Fruit fly (Drosophila melanogaster): ENCODE measurements around the gene Ltn1.

DNA sequence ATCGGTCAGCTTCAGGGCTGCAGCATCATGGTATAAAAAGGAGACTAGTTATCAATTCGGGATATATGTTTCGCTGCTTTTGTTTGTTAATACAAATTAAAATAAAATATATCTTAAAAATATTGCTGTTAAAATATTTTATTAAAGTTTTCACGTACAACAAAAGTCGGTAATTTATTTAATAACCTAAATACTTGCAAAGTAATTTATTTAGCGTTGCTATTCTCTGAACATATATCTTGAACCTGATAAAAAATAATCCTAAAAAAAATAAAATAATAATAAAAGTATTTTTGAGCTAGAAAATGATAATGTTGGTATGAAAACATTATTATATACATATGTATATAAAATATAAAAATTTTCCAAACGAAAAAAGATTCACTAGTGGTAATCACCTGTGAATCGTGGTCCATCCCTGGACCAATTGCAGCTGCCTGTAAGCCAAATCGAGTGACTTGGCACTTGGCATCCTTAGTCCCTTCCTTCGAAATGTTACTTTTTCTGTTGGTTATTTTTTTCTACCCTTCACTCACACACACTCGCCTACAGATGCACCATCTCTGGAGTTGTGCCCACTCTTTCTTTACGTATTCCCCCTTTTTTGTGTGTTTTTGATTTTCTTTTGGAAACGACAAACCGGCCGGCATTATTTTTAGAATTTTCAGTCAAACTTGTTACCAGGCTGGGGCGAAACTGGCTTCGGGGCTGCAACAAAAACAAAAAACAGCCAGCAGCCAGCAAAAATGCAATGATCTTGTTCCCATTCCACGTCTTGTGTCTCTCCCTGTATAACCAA is 5.3 kb upstream of the Ltn1 start:
- no peak for TF ChIP-seq ttk (optimal IDR thresholded peaks at IDR 0.05)
- TF ChIP-seq Sin3A (optimal IDR thresholded peaks at IDR 0.05) = no peak
- no peak for TF ChIP-seq psq (optimal IDR thresholded peaks at IDR 0.05)
- TF ChIP-seq insv (optimal IDR thresholded peaks at IDR 0.05) = no peak
